Worm (Caenorhabditis elegans): ENCODE measurements around the gene T26C5.2.

T26C5.2 gene

DNA sequence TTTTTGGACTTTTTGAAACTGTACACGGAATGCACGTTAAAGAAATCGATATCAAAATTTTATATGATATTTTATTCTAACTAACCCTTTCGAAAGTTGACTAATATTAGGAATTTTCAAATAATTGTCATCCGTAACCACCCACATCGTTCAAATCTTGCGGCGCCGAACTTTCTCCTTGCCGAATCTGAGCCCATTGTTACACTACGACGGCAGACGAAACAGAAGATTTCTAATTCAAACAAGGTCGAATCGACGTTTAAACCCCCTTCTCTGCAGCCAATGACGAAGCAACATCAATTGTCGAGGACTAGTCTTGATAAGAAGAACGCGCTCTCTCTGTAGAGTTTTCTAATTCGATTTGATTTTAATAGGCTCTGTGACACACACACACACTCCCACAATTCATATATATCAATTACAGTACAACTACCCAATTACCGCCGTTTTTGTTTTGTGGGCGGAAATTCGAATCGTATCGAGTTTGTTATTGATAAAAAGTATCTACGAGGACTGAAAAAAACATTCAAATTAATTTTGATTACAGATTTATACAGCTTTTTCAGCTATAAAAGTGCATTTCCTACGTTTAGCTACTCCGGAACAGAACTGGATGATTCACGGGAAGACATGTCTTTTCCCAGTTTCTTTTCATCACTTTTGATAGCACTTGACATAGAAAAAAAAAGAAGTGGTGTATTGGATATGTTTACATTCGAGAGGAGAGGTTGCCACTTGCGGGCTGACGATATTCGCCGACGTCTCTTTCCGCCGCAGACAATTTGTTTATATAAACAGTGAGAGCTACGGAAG lies 51.5 kb downstream of the T26C5.2 start (continued):
- no peak for TF ChIP-seq set-16 (GFP tag; IDR thresholded peaks at IDR 0.05)

DNA sequence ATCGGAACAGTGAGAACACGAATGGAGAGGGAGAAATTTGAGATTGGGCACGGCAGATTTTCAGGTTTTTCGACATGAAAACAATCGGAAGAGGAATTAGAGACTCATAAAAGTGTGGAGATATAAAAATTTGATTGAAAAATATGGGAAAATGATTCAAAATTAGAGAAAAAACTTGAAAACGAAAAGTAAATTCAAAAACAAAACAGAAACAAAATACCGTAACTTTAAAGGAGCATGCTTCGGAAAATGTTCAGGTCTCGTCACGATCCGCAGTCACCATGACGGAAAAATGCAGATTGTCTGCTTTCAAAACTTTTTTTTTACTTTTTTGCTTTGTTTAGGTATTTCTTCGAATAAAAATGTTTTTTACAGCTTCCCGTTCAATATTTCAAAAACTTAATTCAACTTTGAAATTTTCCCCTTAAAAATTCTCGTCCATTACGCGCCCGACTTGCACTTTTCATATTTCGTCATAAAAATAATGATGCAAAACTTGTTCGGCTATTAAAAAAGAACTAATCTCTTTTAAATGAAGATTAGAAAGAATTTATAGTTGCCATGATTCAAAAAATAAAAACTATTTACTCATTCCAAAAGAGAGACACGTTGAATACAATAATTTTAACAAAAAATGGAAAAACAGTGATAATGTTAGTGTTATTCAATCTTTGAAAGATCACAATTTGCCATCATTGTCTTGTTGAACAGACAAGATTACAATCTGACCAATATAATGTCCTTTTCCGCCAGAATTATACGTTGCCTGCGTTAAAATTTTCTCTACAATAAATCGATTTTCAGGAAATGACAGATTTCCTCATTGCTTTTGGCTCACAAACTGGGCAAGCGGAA lies 52.4 kb downstream of the T26C5.2 start, which contains the start of gene mtrr-1:
Gene mtrr-1 (plus strand): TSS at position 805 of the 855 bp plus-strand sequence.
- TF ChIP-seq ces-1 (GFP tag; optimal IDR thresholded peaks at IDR 0.05) (no peak), nhr-42 (GFP tag; IDR thresholded peaks at IDR 0.05) (no peak), lsy-2 (tag; optimal IDR thresholded peaks at IDR 0.05) (peak in 1 of 2 experiments; percentile 85), aly-2 (tag; optimal IDR thresholded peaks at IDR 0.05) (no peak), F26F4.8 (GFP tag; conservative IDR thresholded peaks at IDR 0.05) (no peak), fkh-10 (GFP tag; optimal IDR thresholded peaks at IDR 0.05) (no peak), nhr-11 (tag; optimal IDR thresholded peaks at IDR 0.05) (no peak), attf-4 (tag; optimal IDR thresholded peaks at IDR 0.05) (no peak), madf-9 (GFP tag; conservative IDR thresholded peaks at IDR 0.05) (no peak), lin-15B (tag; optimal IDR thresholded peaks at IDR 0.05) (no peak), ztf-11 (tag; optimal IDR thresholded peaks at IDR 0.05) (no peak), nhr-102 (tag; optimal IDR thresholded peaks at IDR 0.05) (no peak), nhr-237 (tag; optimal IDR thresholded peaks at IDR 0.05) (no peak), duxl-1 (tag; optimal IDR thresholded peaks at IDR 0.05; ENCODE audit: poor library complexity) (peak; percentile 43), set-16 (GFP tag; IDR thresholded peaks at IDR 0.05) (no peak), mes-2 (tag; optimal IDR thresholded peaks at IDR 0.05; ENCODE audit: poor library complexity, severe bottlenecking) (peak; percentile 39), ztf-7 (tag; optimal IDR thresholded peaks at IDR 0.05) (no peak), lin-39 (tag; optimal IDR thresholded peaks at IDR 0.05) (no peak), tra-1 (GFP tag; IDR thresholded peaks at IDR 0.05) (0 out of 2 replicates have a peak, but pooled peaks have one; percentile 27), pha-4 (GFP tag; IDR thresholded peaks at IDR 0.05) (no peak), pha-4 (tag; optimal IDR thresholded peaks at IDR 0.05) (no peak), nhr-6 (tag; optimal IDR thresholded peaks at IDR 0.05) (no peak), ama-1 (optimal IDR thresholded peaks at IDR 0.05) (peak; percentile 58), R02D3.7 (tag; optimal IDR thresholded peaks at IDR 0.05) (no peak), dmd-6 (GFP tag; IDR thresholded peaks at IDR 0.05) (peak; percentile 46), egl-43 (GFP tag; IDR thresholded peaks at IDR 0.05) (no peak), pqm-1 (tag; optimal IDR thresholded peaks at IDR 0.05) (no peak), ctbp-1 (GFP tag; IDR thresholded peaks at IDR 0.05) (peak; percentile 38; the same call in 1 of the 2 replicates), unc-62 (GFP tag; optimal IDR thresholded peaks at IDR 0.05 in 1 of 2) (peak in 1 of 2 experiments; percentile 15), unc-62 (tag; optimal IDR thresholded peaks at IDR 0.05) (no peak), Y75B8A.6 (GFP tag; IDR thresholded peaks at IDR 0.05) (no peak), Y48G9A.11 (GFP tag; IDR thresholded peaks at IDR 0.05) (peak; percentile 67), nhr-10 (tag; optimal IDR thresholded peaks at IDR 0.05) (no peak), aha-1 (tag) (peak; percentile 61), nhr-76 (tag; optimal IDR thresholded peaks at IDR 0.05) (no peak), ceh-28 (tag; optimal IDR thresholded peaks at IDR 0.05) (no peak), ZK337.2 (GFP tag; IDR thresholded peaks at IDR 0.05) (no peak), mxl-3 (GFP tag; optimal IDR thresholded peaks at IDR 0.05) (no peak), hlh-30 (tag; optimal IDR thresholded peaks at IDR 0.05; ENCODE audit: insufficient read depth) (no peak), T26A8.4 (GFP tag; IDR thresholded peaks at IDR 0.05) (peak; percentile 71; the same call in 1 of the 2 replicates), dmd-9 (GFP tag; IDR thresholded peaks at IDR 0.05) (no peak), daf-12 (tag; optimal IDR thresholded peaks at IDR 0.05) (no peak), ceh-82 (tag; optimal IDR thresholded peaks at IDR 0.05) (no peak), zag-1 (tag; optimal IDR thresholded peaks at IDR 0.05) (no peak), daf-16 (GFP tag; optimal IDR thresholded peaks at IDR 0.05) (peak in 1 of 2 experiments; percentile 48), daf-16 (tag; optimal IDR thresholded peaks at IDR 0.05) (no peak), cey-2 (tag; optimal IDR thresholded peaks at IDR 0.05; ENCODE audit: borderline replicate concordance, insufficient read depth) (no peak)
